Fruit fly (Drosophila melanogaster) whole organism, wandering third instar larva: ENCODE data around the gene Nepl12.
A peak's percentile ranks its signal among the peaks of the same experiment; 100 is the strongest.

ENCODE experiments used
- Abd-B ChIP-seq: fragments of >200 bp; optimal IDR thresholded peaks from 2 replicates; lab custom pipeline; 2017; ENCODE audit warnings: missing biosample characterization, missing genetic modification characterization
- Hr78 ChIP-seq: fragments of >200 bp; optimal IDR thresholded peaks from 2 replicates; lab custom pipeline; 2017; ENCODE audit warnings: missing biosample characterization, missing genetic modification characterization
- Myc ChIP-seq: fragments of >200 bp; optimal IDR thresholded peaks from 2 replicates; lab custom pipeline; 2017
- OdsH ChIP-seq: fragments of 200-800 bp; sonication (Bioruptor generic); optimal IDR thresholded peaks from 2 replicates; lab custom pipeline; 2016; ENCODE audit warnings: missing biosample characterization, mild to moderate bottlenecking, missing genetic modification characterization
- Rel ChIP-seq, 2 experiments: fragments of 200-800 bp; sonication (Bioruptor generic) in 1 of 2; optimal IDR thresholded peaks; 2 replicates in 1 of 2; 3 replicates in 1 of 2; lab custom pipeline; 2016 to 2019; ENCODE audit warnings: mild to moderate bottlenecking in 2 of 2, missing biosample characterization in 2 of 2, missing genetic modification characterization in 2 of 2, moderate library complexity in 1 of 2
- foxo ChIP-seq, 2 experiments: fragments of 200-800 bp; sonication (Bioruptor generic); optimal IDR thresholded peaks; 2 replicates in 1 of 2; 3 replicates in 1 of 2; lab custom pipeline; 2016 to 2017; ENCODE audit warnings: missing biosample characterization in 2 of 2, missing genetic modification characterization in 2 of 2
- fru ChIP-seq: fragments of 200-800 bp; sonication (Bioruptor generic); optimal IDR thresholded peaks from 3 replicates; lab custom pipeline; 2016; ENCODE audit warnings: missing biosample characterization, mild to moderate bottlenecking, missing genetic modification characterization
- jim ChIP-seq: fragments of 175-275, 200-325 bp; sonication (Bioruptor generic); optimal IDR thresholded peaks from 2 replicates; lab custom pipeline; 2016; ENCODE audit warnings: missing biosample characterization, mild to moderate bottlenecking, missing genetic modification characterization
- pan ChIP-seq: fragments of >200 bp; optimal IDR thresholded peaks from 2 replicates; lab custom pipeline; 2017

DNA sequence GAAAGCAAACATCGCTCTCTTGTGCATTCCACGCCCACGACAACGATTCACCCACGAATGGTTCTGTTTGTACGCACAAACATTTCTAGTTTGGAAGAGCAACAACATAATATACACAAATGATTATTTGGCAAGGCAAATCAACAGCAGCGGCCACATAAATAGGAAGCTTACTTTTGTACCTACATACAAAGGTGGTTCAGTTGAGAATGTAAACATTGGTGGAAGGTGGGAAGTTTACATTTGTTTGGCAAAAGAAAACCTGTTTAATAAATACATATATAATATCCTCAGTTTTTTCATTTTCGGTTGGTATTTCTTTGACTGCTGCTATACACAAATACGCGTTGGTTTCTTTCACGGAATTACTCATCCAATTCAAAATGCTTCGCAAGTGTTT is 27.2 kb downstream of the Nepl12 start:
- TF ChIP-seq Rel (GFP tag; optimal IDR thresholded peaks at IDR 0.05; lab: Kevin White, UChicago) = peak; percentile 36
- no peak for TF ChIP-seq Rel (tag; optimal IDR thresholded peaks at IDR 0.05; lab: Kevin White, UChicago)
- no peak for TF ChIP-seq Abd-B
- TF ChIP-seq OdsH (GFP tag; lab: Kevin White, UChicago) = peak; percentile 58
- TF ChIP-seq fru (GFP tag; lab: Kevin White, UChicago) = peak; percentile 23
- no peak for TF ChIP-seq pan
- no peak for TF ChIP-seq Myc (lab: Kevin White, UChicago)
- no peak for TF ChIP-seq jim
- TF ChIP-seq foxo (GFP tag; optimal IDR thresholded peaks at IDR 0.05; lab: Kevin White, UChicago) = peak in 1 of 2 experiments; percentile 65
- TF ChIP-seq Hr78 (GFP tag; lab: Kevin White, UChicago) = no peak
